Worm (Caenorhabditis elegans) whole organism, L4/young adult: ENCODE data around the gene cdh-10.

Source experiments
- W03F9.2 ChIP-seq: fragments of 150-350 bp; optimal IDR thresholded peaks from 2 replicates; lab custom pipeline; 2014; ENCODE audit warnings: missing biosample characterization, missing genetic modification characterization
- dao-5 ChIP-seq: sonication (generic microtip); optimal IDR thresholded peaks from 2 replicates; lab custom pipeline; 2016; ENCODE audit warnings: missing genotype, missing genetic modification characterization, moderate library complexity, missing compliant biosample characterization
- him-1 ChIP-seq: sonication (generic microtip); optimal IDR thresholded peaks from 2 replicates; lab custom pipeline; 2016; ENCODE audit warnings: missing genotype, missing genetic modification reagents, missing genetic modification characterization, missing compliant biosample characterization

ce11 chrIV:2470114-2470513 lies 6.9 kb upstream of the cdh-10 start, which contains the start of gene ilys-1:
- TF ChIP-seq him-1 (tag; lab: Kevin White, UChicago) (no peak), dao-5 (tag; lab: Kevin White, UChicago) (no peak), W03F9.2 (no peak)
